Fruit fly (Drosophila melanogaster): ENCODE results near the gene alpha-Man-IIa.

The alpha-Man-IIa gene

dm6 chr3R:9420439-9421234 is 8.3 kb downstream of the alpha-Man-IIa start (continued):
- peak; percentile 31 for TF ChIP-seq Oli (tag; optimal IDR thresholded peaks at IDR 0.05)
- TF ChIP-seq CG6813 (GFP tag; optimal IDR thresholded peaks at IDR 0.05): no peak
- no peak for TF ChIP-seq E2f2 (GFP tag; IDR thresholded peaks at IDR 0.05)
- peak; percentile 27 for TF ChIP-seq phol (tag; optimal IDR thresholded peaks at IDR 0.05)
- no peak for TF ChIP-seq corto (GFP tag; optimal IDR thresholded peaks at IDR 0.05)
- TF ChIP-seq Rx (GFP tag; IDR thresholded peaks at IDR 0.05): no peak
- no peak for TF ChIP-seq CG7786 (GFP tag; optimal IDR thresholded peaks at IDR 0.05)
- no peak for TF ChIP-seq Adf1 (GFP tag; IDR thresholded peaks at IDR 0.05)
- peak; percentile 6 for TF ChIP-seq HHEX (GFP tag; optimal IDR thresholded peaks at IDR 0.05)
- TF ChIP-seq sisA (GFP tag; IDR thresholded peaks at IDR 0.05): no peak
- no peak for TF ChIP-seq CG10274 (GFP tag; optimal IDR thresholded peaks at IDR 0.05)
- TF ChIP-seq CG34422 (GFP tag; IDR thresholded peaks at IDR 0.05): no peak
- TF ChIP-seq so (GFP tag; IDR thresholded peaks at IDR 0.05): no peak; the same call in 2 of the 3 replicates
- TF ChIP-seq Aef1 (GFP tag; IDR thresholded peaks at IDR 0.05): no peak
- no peak for TF ChIP-seq trem (tag; optimal IDR thresholded peaks at IDR 0.05)
- no peak for TF ChIP-seq esg (GFP tag; conservative IDR thresholded peaks at IDR 0.05)
- peak; percentile 45; the same call in 1 of the 2 replicates for TF ChIP-seq Xrp1 (GFP tag; IDR thresholded peaks at IDR 0.05)
- peak; percentile 66; the same call in 1 of the 3 replicates for TF ChIP-seq ci (GFP tag; IDR thresholded peaks at IDR 0.05)
- TF ChIP-seq tap (tag; optimal IDR thresholded peaks at IDR 0.05): no peak
- peak; percentile 4 for TF ChIP-seq CG7839 (tag; optimal IDR thresholded peaks at IDR 0.05)
- TF ChIP-seq zfh2 (GFP tag; optimal IDR thresholded peaks at IDR 0.05): no peak
- TF ChIP-seq CG17328 (GFP tag; IDR thresholded peaks at IDR 0.05): no peak
- TF ChIP-seq sna (GFP tag; IDR thresholded peaks at IDR 0.05; ENCODE audit: partially characterized antibody): no peak
- no peak for TF ChIP-seq scrt (GFP tag; optimal IDR thresholded peaks at IDR 0.05)
- TF ChIP-seq Awh (GFP tag; IDR thresholded peaks at IDR 0.05): 0 out of 2 replicates have a peak, but pooled peaks have one; percentile 9
- TF ChIP-seq run (tag; optimal IDR thresholded peaks at IDR 0.05): no peak
- no peak for TF ChIP-seq BtbVII (GFP tag; optimal IDR thresholded peaks at IDR 0.05)
- TF ChIP-seq CG18599 (GFP tag; optimal IDR thresholded peaks at IDR 0.05): no peak
- no peak for TF ChIP-seq fd3F (GFP tag; optimal IDR thresholded peaks at IDR 0.05)
- TF ChIP-seq Side (GFP tag; optimal IDR thresholded peaks at IDR 0.05): no peak
- no peak for TF ChIP-seq Hsf (GFP tag; optimal IDR thresholded peaks at IDR 0.05)
- peak; percentile 26 for TF ChIP-seq gem (tag; optimal IDR thresholded peaks at IDR 0.05)
- no peak for TF ChIP-seq Lim3 (GFP tag; IDR thresholded peaks at IDR 0.05)
- TF ChIP-seq NfI (GFP tag; optimal IDR thresholded peaks at IDR 0.05): no peak
- TF ChIP-seq CG6175 (GFP tag; IDR thresholded peaks at IDR 0.05): no peak
- TF ChIP-seq Optix (GFP tag; IDR thresholded peaks at IDR 0.05): no peak
- TF ChIP-seq gce (GFP tag; IDR thresholded peaks at IDR 0.05): no peak
- TF ChIP-seq Hr78 (GFP tag; optimal IDR thresholded peaks at IDR 0.05): peak in 1 of 2 experiments; percentile 70
- peak; percentile 41; the same call in 2 of the 3 replicates for TF ChIP-seq row (GFP tag; IDR thresholded peaks at IDR 0.05)
- no peak for TF ChIP-seq CG9817 (tag; optimal IDR thresholded peaks at IDR 0.05)
- no peak for TF ChIP-seq ranshi (GFP tag; IDR thresholded peaks at IDR 0.05)
- no peak for TF ChIP-seq cad (GFP tag; optimal IDR thresholded peaks at IDR 0.05)
- peak; percentile 75 for TF ChIP-seq crol (GFP tag; IDR thresholded peaks at IDR 0.05)
- TF ChIP-seq slbo (GFP tag; IDR thresholded peaks at IDR 0.05): peak; percentile 8; the same call in 1 of the 2 replicates
- no peak for TF ChIP-seq Bteb2 (GFP tag; optimal IDR thresholded peaks at IDR 0.05)
- TF ChIP-seq toy (GFP tag; IDR thresholded peaks at IDR 0.05): no peak
- 0 out of 2 replicates have a peak, but pooled peaks have one; percentile 32 for TF ChIP-seq HLH3B (GFP tag; IDR thresholded peaks at IDR 0.05)
- no peak for TF ChIP-seq HLHmδ (GFP tag; optimal IDR thresholded peaks at IDR 0.05)
- no peak for TF ChIP-seq CG34224 (GFP tag; IDR thresholded peaks at IDR 0.05; ENCODE audit: partially characterized antibody)
- no peak for TF ChIP-seq schlank (tag; optimal IDR thresholded peaks at IDR 0.05)
